Fruit fly (Drosophila melanogaster) whole organism, wandering third instar larva: ENCODE results near the gene pyd.

Experiments
- Abd-B ChIP-seq: fragments of >200 bp; optimal IDR thresholded peaks from 2 replicates; lab custom pipeline; 2017; ENCODE audit warnings: missing biosample characterization, missing genetic modification characterization
- Hr78 ChIP-seq: fragments of >200 bp; optimal IDR thresholded peaks from 2 replicates; lab custom pipeline; 2017; ENCODE audit warnings: missing biosample characterization, missing genetic modification characterization
- sage ChIP-seq: fragments of 200-800 bp; sonication (Bioruptor generic); optimal IDR thresholded peaks from 2 replicates; lab custom pipeline; 2016; ENCODE audit warnings: missing biosample characterization, mild to moderate bottlenecking, missing genetic modification characterization

DNA sequence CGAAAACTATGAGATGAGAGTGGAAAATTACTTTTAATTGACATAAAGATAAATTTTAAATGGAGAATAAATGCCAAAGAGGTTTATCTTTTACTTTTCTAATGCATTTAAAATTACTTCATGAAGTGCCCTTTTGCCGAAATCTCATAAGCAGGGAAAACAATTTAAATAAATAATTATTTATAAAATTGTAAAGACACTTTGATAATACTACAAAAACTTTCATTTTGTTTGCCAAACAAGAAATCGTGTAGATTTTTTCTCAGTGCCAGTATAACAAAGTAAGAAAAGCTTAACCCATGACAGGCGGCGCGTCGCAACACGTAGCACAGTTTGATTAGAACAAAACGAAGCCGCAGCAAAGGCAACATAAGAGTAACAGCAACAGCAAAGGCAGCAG lies 17.2 kb upstream of the pyd start:
- no peak for TF ChIP-seq Abd-B (GFP tag; lab: Kevin White, UChicago)
- no peak for TF ChIP-seq Hr78 (GFP tag; lab: Kevin White, UChicago)
- no peak for TF ChIP-seq sage (GFP tag; lab: Kevin White, UChicago)
